Fruit fly (Drosophila melanogaster): Measurements from ENCODE around the gene SoxN.

- TF ChIP-seq CG8478 (optimal IDR thresholded peaks at IDR 0.05) (no peak), CTCF (optimal IDR thresholded peaks at IDR 0.05) (no peak)
Observed at dm6 chr2L:8849170-8849569, 23.7 kb downstream of the SoxN start.

All from S2 (cell line).